Worm (Caenorhabditis elegans) whole organism, L2 larva: ENCODE data around the gene gpa-10.

Experiments used
- C34F6.9 ChIP-seq: fragments of 150-350 bp; optimal IDR thresholded peaks from 2 replicates; lab custom pipeline; 2014; ENCODE audit warnings: missing biosample characterization, missing genetic modification characterization
- R02D3.7 ChIP-seq: fragments of 150-350 bp; optimal IDR thresholded peaks from 2 replicates; lab custom pipeline; 2014; ENCODE audit warnings: missing biosample characterization, missing genetic modification characterization
- Y55F3AM.14 ChIP-seq: fragments of 200-800 bp; sonication (Bioruptor generic); optimal IDR thresholded peaks from 2 replicates; lab custom pipeline; 2018; ENCODE audit warnings: mild to moderate bottlenecking, missing genetic modification characterization, missing compliant biosample characterization
- ZK546.5 ChIP-seq: sonication (generic microtip); optimal IDR thresholded peaks from 2 replicates; lab custom pipeline; 2017; ENCODE audit warnings: missing biosample characterization, missing genetic modification characterization
- aly-2 ChIP-seq: fragments of 150-350 bp; optimal IDR thresholded peaks from 2 replicates; lab custom pipeline; 2014; ENCODE audit warnings: missing biosample characterization, missing genetic modification characterization
- ama-1 ChIP-seq: fragments of 150-350 bp; optimal IDR thresholded peaks from 2 replicates; lab custom pipeline; 2018; ENCODE audit warnings: inconsistent platforms
- blmp-1 ChIP-seq: sonication (generic microtip); optimal IDR thresholded peaks from 2 replicates; lab custom pipeline; 2017; ENCODE audit warnings: missing genetic modification characterization, mild to moderate bottlenecking, missing compliant biosample characterization, antibody characterized with exemption, moderate library complexity; ENCODE audit not compliant: insufficient read depth
- ceh-16 ChIP-seq: fragments of 150-350 bp; optimal IDR thresholded peaks from 2 replicates; lab custom pipeline; 2014; ENCODE audit warnings: missing biosample characterization, missing genetic modification characterization
- ceh-82 ChIP-seq: fragments of 150-350 bp; optimal IDR thresholded peaks from 2 replicates; lab custom pipeline; 2014; ENCODE audit warnings: missing biosample characterization, missing genetic modification characterization
- crh-2 ChIP-seq: sonication (generic microtip); optimal IDR thresholded peaks from 2 replicates; lab custom pipeline; 2017; ENCODE audit warnings: missing biosample characterization, missing genetic modification characterization
- dmd-4 ChIP-seq: sonication (generic microtip); optimal IDR thresholded peaks from 2 replicates; lab custom pipeline; 2017; ENCODE audit warnings: missing biosample characterization, missing genetic modification characterization
- egl-27 ChIP-seq: sonication (generic microtip); optimal IDR thresholded peaks from 3 replicates; lab custom pipeline; 2017; ENCODE audit warnings: missing biosample characterization, missing genetic modification reagents, missing genetic modification characterization
- elt-1 ChIP-seq: fragments of 150-350 bp; optimal IDR thresholded peaks from 2 replicates; lab custom pipeline; 2014; ENCODE audit warnings: missing biosample characterization, missing genetic modification characterization
- fos-1 ChIP-seq: fragments of 150-350 bp; optimal IDR thresholded peaks from 2 replicates; lab custom pipeline; 2014; ENCODE audit warnings: missing biosample characterization, missing genetic modification characterization
- gmeb-1 ChIP-seq: fragments of 150-350 bp; optimal IDR thresholded peaks from 2 replicates; lab custom pipeline; 2014; ENCODE audit warnings: missing biosample characterization, missing genetic modification characterization
- lin-11 ChIP-seq: fragments of 150-350 bp; sonication (generic microtip); optimal IDR thresholded peaks from 2 replicates; lab custom pipeline; 2014; ENCODE audit warnings: missing biosample characterization, missing genetic modification characterization, inconsistent platforms, mixed read lengths
- lin-39 ChIP-seq: fragments of 150-350 bp; optimal IDR thresholded peaks from 2 replicates; lab custom pipeline; 2014; ENCODE audit warnings: missing biosample characterization, missing genetic modification reagents, missing genetic modification characterization
- lsy-2 ChIP-seq, 2 experiments: fragments of 150-350 bp in 1 of 2; sonication (generic microtip) in 1 of 2; optimal IDR thresholded peaks; 2 replicates each; lab custom pipeline; 2014 to 2017; ENCODE audit warnings: missing biosample characterization in 2 of 2, missing genetic modification characterization in 2 of 2
- nhr-10 ChIP-seq: sonication (generic microtip); optimal IDR thresholded peaks from 2 replicates; lab custom pipeline; 2017; ENCODE audit warnings: missing biosample characterization, missing genetic modification characterization
- nhr-21 ChIP-seq: fragments of 150-350 bp; optimal IDR thresholded peaks from 2 replicates; lab custom pipeline; 2014; ENCODE audit warnings: missing biosample characterization, missing genetic modification characterization
- nhr-23 ChIP-seq: fragments of 150-350 bp; optimal IDR thresholded peaks from 2 replicates; lab custom pipeline; 2014; ENCODE audit warnings: missing biosample characterization, missing genetic modification reagents, missing genetic modification characterization
- nhr-25 ChIP-seq: fragments of 150-350 bp; sonication (generic microtip); optimal IDR thresholded peaks from 3 replicates; lab custom pipeline; 2014; ENCODE audit warnings: missing biosample characterization, missing genetic modification characterization
- nhr-6 ChIP-seq: fragments of 150-350 bp; optimal IDR thresholded peaks from 2 replicates; lab custom pipeline; 2014; ENCODE audit warnings: missing biosample characterization, missing genetic modification characterization
- peb-1 ChIP-seq: fragments of 150-350 bp; optimal IDR thresholded peaks from 2 replicates; lab custom pipeline; 2014; ENCODE audit warnings: missing biosample characterization, missing genetic modification characterization
- skn-1 ChIP-seq: sonication (generic microtip); optimal IDR thresholded peaks from 2 replicates; lab custom pipeline; 2017; ENCODE audit warnings: missing biosample characterization, missing genetic modification characterization
- sma-3 ChIP-seq: sonication (generic microtip); optimal IDR thresholded peaks from 2 replicates; lab custom pipeline; 2016; ENCODE audit warnings: missing genetic modification reagents, missing genetic modification characterization, missing compliant biosample characterization
- sma-9 ChIP-seq, 2 experiments: fragments of 150-350 bp in 1 of 2; sonication (generic microtip) in 1 of 2; optimal IDR thresholded peaks; 2 replicates each; lab custom pipeline; 2014 to 2016; ENCODE audit warnings: missing genetic modification characterization in 2 of 2, mild to moderate bottlenecking in 1 of 2, missing biosample characterization in 1 of 2, missing compliant biosample characterization in 1 of 2, missing genetic modification reagents in 1 of 2, moderate library complexity in 1 of 2
- snpc-4 ChIP-seq: fragments of 150-350 bp; optimal IDR thresholded peaks from 2 replicates; lab custom pipeline; 2014; ENCODE audit warnings: missing biosample characterization, missing genetic modification characterization
- unc-55 ChIP-seq: fragments of 150-350 bp; sonication (generic microtip); optimal IDR thresholded peaks from 3 replicates; lab custom pipeline; 2014; ENCODE audit warnings: missing biosample characterization, missing genetic modification reagents, missing genetic modification characterization
- zag-1 ChIP-seq: fragments of 150-350 bp; optimal IDR thresholded peaks from 2 replicates; lab custom pipeline; 2014; ENCODE audit warnings: missing biosample characterization, missing genetic modification characterization
- ztf-1 ChIP-seq: fragments of 200-800 bp; sonication (Bioruptor generic); conservative IDR thresholded peaks from 2 replicates; pipeline ENCODE4 v1.3.6; 2022; ENCODE audit warnings: missing genetic modification characterization, missing compliant biosample characterization
- ztf-11 ChIP-seq: sonication (generic microtip); optimal IDR thresholded peaks from 2 replicates; lab custom pipeline; 2017; ENCODE audit warnings: missing biosample characterization, missing genetic modification characterization
- ztf-4 ChIP-seq: fragments of 150-350 bp; optimal IDR thresholded peaks from 2 replicates; lab custom pipeline; 2014; ENCODE audit warnings: missing biosample characterization, missing genetic modification characterization

Gene gpa-10

ce11 chrV:6828786-6829185 lies 25.8 kb downstream of the gpa-10 start, which contains the start of gene dmsr-15:
Gene dmsr-15, minus strand, starts transcription at chrV:6828886.
- no peak for TF ChIP-seq ama-1 (lab: Kevin White, UChicago)
- TF ChIP-seq gmeb-1 = no peak
- TF ChIP-seq sma-9 (GFP tag; optimal IDR thresholded peaks at IDR 0.05; lab: Kevin White, UChicago) = no peak
- TF ChIP-seq sma-9 (tag; optimal IDR thresholded peaks at IDR 0.05; lab: Kevin White, UChicago) = no peak
- TF ChIP-seq peb-1 = no peak
- no peak for TF ChIP-seq nhr-25
- TF ChIP-seq dmd-4 (tag; lab: Kevin White, UChicago) = no peak

DNA sequence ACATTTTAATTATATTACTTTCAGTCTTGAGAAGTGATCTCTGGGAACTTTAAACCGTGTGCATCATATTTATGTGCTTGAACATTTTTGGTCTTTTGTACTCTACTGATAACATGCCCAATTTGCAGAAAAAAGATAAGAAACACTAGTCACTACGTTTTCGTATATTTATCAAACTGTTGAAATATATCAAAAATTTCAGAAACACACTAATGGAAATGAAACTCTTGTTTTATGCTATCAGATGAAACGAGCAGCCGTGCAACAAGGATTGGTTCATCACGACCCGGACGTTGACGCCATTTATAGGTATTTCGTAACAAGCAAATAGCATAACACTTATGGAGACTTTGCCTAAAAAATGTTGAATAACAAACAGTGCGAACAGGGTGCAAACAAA lies 31.2 kb downstream of the gpa-10 start:
- TF ChIP-seq ZK546.5 (no peak), nhr-21 (no peak), sma-9 (GFP tag; optimal IDR thresholded peaks at IDR 0.05; lab: Kevin White, UChicago) (peak; percentile 68), sma-9 (tag; optimal IDR thresholded peaks at IDR 0.05; lab: Kevin White, UChicago) (no peak), crh-2 (tag; lab: Kevin White, UChicago) (peak; percentile 47), fos-1 (peak; percentile 97)

DNA sequence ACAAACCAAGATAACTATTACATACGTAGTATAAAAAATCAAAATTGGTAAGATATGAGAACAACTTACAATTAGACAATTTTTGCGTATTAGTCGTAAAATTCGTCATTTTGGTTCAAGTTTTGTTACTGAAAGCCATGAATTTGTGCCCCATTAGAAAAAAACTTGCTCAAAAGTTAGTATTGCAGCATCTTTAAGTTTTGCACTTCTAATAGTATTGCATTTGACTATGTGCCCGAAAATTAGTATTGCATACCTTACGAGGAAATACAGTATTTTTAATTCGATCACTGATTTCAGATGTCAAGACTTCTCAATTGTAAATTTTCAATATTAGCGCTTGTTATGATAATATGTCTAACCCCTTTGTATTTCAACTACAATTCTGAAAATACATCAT lies 33.1 kb downstream of the gpa-10 start, which contains the start of gene T15B7.8:
TSS of gene T15B7.8 (plus strand) at position 301 of the 400 bp plus-strand sequence.
- no peak for TF ChIP-seq ama-1 (lab: Kevin White, UChicago)
- no peak for TF ChIP-seq unc-55
- TF ChIP-seq lin-11 (tag; lab: Kevin White, UChicago) = no peak
- no peak for TF ChIP-seq crh-2 (tag; lab: Kevin White, UChicago)
- TF ChIP-seq dmd-4 (tag; lab: Kevin White, UChicago) = no peak
- no peak for TF ChIP-seq ztf-11 (tag; lab: Kevin White, UChicago)
- no peak for TF ChIP-seq peb-1
- TF ChIP-seq nhr-23 (tag; lab: Kevin White, UChicago) = no peak
- TF ChIP-seq sma-9 (GFP tag; optimal IDR thresholded peaks at IDR 0.05; lab: Kevin White, UChicago) = no peak
- TF ChIP-seq sma-9 (tag; optimal IDR thresholded peaks at IDR 0.05; lab: Kevin White, UChicago) = no peak
- no peak for TF ChIP-seq C34F6.9 (tag; lab: Kevin White, UChicago)
- TF ChIP-seq sma-3 = no peak
- TF ChIP-seq nhr-10 (tag; lab: Kevin White, UChicago) = no peak
- no peak for TF ChIP-seq lin-39 (tag; lab: Kevin White, UChicago)
- TF ChIP-seq elt-1 (tag; lab: Kevin White, UChicago) = no peak
- no peak for TF ChIP-seq ceh-82 (tag; lab: Kevin White, UChicago)
- no peak for TF ChIP-seq ztf-1 (GFP tag; lab: Robert Waterston, UW)
- no peak for TF ChIP-seq zag-1

ce11 chrV:6819812-6820211 lies 34.8 kb downstream of the gpa-10 start, which contains the start of gene dmsr-13:
Gene dmsr-13, minus strand, starts transcription at chrV:6819912.
- TF ChIP-seq R02D3.7 = no peak
- TF ChIP-seq nhr-25 = no peak
- TF ChIP-seq lsy-2 (tag; optimal IDR thresholded peaks at IDR 0.05; lab: Kevin White, UChicago) = no peak

ce11 chrV:6817184-6817583 lies 37.4 kb downstream of the gpa-10 start, which contains the start of gene dmsr-14:
Gene dmsr-14, minus strand, starts transcription at chrV:6817284.
- no peak for TF ChIP-seq Y55F3AM.14 (GFP tag; lab: Kevin White, UChicago)
- no peak for TF ChIP-seq ztf-4 (tag; lab: Kevin White, UChicago)
- TF ChIP-seq ceh-16 (tag; lab: Kevin White, UChicago) = no peak
- no peak for TF ChIP-seq aly-2 (tag; lab: Kevin White, UChicago)
- TF ChIP-seq lin-11 (tag; lab: Kevin White, UChicago) = no peak
- TF ChIP-seq R02D3.7 = no peak
- no peak for TF ChIP-seq lsy-2 (tag; optimal IDR thresholded peaks at IDR 0.05; lab: Kevin White, UChicago)
- no peak for TF ChIP-seq snpc-4 (tag; lab: Kevin White, UChicago)
- no peak for TF ChIP-seq skn-1

DNA sequence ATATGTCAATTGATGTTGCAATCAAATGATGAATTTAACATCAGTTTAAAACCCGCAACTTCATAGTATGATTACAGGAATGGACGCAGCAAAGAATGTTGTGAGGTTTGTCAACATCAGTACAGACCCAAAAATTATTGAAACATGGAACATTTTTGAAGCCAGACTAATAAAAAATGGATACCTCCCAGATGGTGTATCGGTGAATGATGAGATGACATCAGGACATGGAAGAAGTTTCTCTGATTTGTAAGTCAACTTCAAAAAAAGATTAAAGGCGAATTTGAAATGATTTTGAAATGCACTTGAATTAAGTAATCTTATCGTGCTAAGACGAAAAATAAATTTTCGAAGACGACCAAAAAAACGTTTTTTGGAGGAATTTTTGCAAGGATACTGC lies 40.7 kb downstream of the gpa-10 start:
- TF ChIP-seq ceh-16 (tag; lab: Kevin White, UChicago) (no peak), blmp-1 (tag; lab: Kevin White, UChicago) (no peak), egl-27 (tag; lab: Kevin White, UChicago) (no peak), lin-11 (tag; lab: Kevin White, UChicago) (no peak), nhr-6 (tag; lab: Kevin White, UChicago) (no peak), C34F6.9 (tag; lab: Kevin White, UChicago) (no peak), nhr-21 (no peak), skn-1 (no peak)
